Fruit fly (Drosophila melanogaster): ENCODE measurements around the gene bbg.

DNA sequence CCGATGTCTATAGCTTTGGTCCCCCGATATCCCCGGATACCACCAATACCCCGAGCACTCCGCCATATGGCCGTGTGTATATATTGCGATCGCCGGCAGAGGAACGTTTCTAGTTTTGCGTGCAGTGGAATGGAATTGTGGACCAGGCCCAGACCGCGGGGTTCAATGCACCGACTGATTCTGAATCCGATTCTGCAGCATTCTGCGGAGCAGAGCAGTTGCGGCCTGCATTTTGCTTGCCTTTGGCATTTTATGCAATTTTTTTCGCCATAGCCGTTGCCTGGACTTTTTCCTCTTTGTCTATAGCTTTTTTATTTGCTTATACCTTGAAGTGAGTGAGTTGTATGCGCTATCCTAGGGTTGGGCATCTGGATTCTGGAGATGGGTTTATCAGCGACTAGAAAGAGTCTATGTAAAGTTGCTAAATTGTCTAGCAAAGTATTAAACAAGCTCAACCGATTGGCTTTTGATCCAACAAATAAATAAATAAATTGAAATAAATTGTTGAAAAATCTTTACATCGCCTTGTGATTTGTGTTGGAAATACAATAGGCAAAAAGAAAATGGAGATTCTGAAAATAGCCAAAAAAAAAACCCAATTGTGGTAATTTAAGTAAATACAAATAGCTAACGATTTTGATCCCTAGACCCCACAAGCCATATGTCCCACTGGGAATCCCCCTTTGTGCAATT lies 71.7 kb downstream of the bbg start:
- peak; percentile 44 for TF ChIP-seq CG8159 (tag; optimal IDR thresholded peaks at IDR 0.05)
- TF ChIP-seq CG8301 (tag; optimal IDR thresholded peaks at IDR 0.05), result no peak
- TF ChIP-seq EcR (GFP tag; optimal IDR thresholded peaks at IDR 0.05), result peak; percentile 97
- no peak for TF ChIP-seq Ets98B (GFP tag; IDR thresholded peaks at IDR 0.05)
- TF ChIP-seq Pif1A (GFP tag; optimal IDR thresholded peaks at IDR 0.05), result no peak
- TF ChIP-seq gl (tag; optimal IDR thresholded peaks at IDR 0.05), result no peak
- TF ChIP-seq Snoo (tag; optimal IDR thresholded peaks at IDR 0.05), result no peak
- TF ChIP-seq CG14655 (GFP tag; optimal IDR thresholded peaks at IDR 0.05), result peak; percentile 43
- peak; percentile 32 for TF ChIP-seq CG34367 (tag; optimal IDR thresholded peaks at IDR 0.05)
